Worm (Caenorhabditis elegans) whole organism, mixed stage, embryonic: ENCODE data around the gene Y39H10B.2.

Experiments used
- hlh-1 ChIP-seq: fragments of 150-350 bp; optimal IDR thresholded peaks from 2 replicates; lab custom pipeline; 2014; ENCODE audit warnings: missing biosample characterization, missing genetic modification reagents, missing genetic modification characterization
- lin-32 ChIP-seq: fragments of 200-800 bp; sonication (Bioruptor generic); optimal IDR thresholded peaks from 2 replicates; lab custom pipeline; 2018; ENCODE audit warnings: mild to moderate bottlenecking, missing genetic modification characterization, missing compliant biosample characterization
- mep-1 ChIP-seq: fragments of 150-350 bp; optimal IDR thresholded peaks from 2 replicates; lab custom pipeline; 2017; ENCODE audit warnings: missing biosample characterization, missing genetic modification reagents, missing genetic modification characterization, inconsistent platforms
- snpc-4 ChIP-seq: fragments of 150-350 bp; optimal IDR thresholded peaks from 2 replicates; lab custom pipeline; 2014; ENCODE audit warnings: missing biosample characterization, missing genetic modification characterization
- ztf-11 ChIP-seq: fragments of 150-350 bp; optimal IDR thresholded peaks from 2 replicates; lab custom pipeline; 2014; ENCODE audit warnings: missing biosample characterization, missing genetic modification characterization

ce11 chrV:3634293-3635016 lies 34.1 kb upstream of the Y39H10B.2 start:
- TF ChIP-seq ztf-11 (tag; lab: Kevin White, UChicago) (no peak), snpc-4 (tag; lab: Kevin White, UChicago) (no peak), hlh-1 (tag; lab: Kevin White, UChicago) (no peak), mep-1 (tag; lab: Kevin White, UChicago) (no peak), lin-32 (GFP tag; lab: Kevin White, UChicago) (no peak)
